Worm (Caenorhabditis elegans) whole organism, L1 larva: Measurements from ENCODE around the gene C54D10.4.
"Not testable (repeated sequence)": the region's sequence is repeated elsewhere in the genome, so short reads cannot be mapped to it uniquely, and the experiment has no call there.

ENCODE experiments used
- C04F5.9 ChIP-seq: sonication (generic microtip); optimal IDR thresholded peaks from 2 replicates; lab custom pipeline; 2016; ENCODE audit warnings: missing genetic modification characterization, missing compliant biosample characterization
- C16A3.4 ChIP-seq: fragments of 150-350 bp; optimal IDR thresholded peaks from 2 replicates; lab custom pipeline; 2014; ENCODE audit warnings: missing biosample characterization, missing genetic modification characterization
- Y116A8C.19 ChIP-seq: sonication (generic microtip); optimal IDR thresholded peaks from 2 replicates; lab custom pipeline; 2016; ENCODE audit warnings: missing compliant biosample characterization, missing genetic modification characterization, borderline replicate concordance
- aha-1 ChIP-seq: fragments of 150-350 bp; optimal IDR thresholded peaks from 2 replicates; lab custom pipeline; 2014; ENCODE audit warnings: missing biosample characterization, missing genetic modification characterization
- aly-2 ChIP-seq: fragments of 150-350 bp; optimal IDR thresholded peaks from 2 replicates; lab custom pipeline; 2014; ENCODE audit warnings: missing biosample characterization, missing genetic modification characterization
- ama-1 ChIP-seq: fragments of 150-350 bp; optimal IDR thresholded peaks from 2 replicates; lab custom pipeline; 2014
- ceh-82 ChIP-seq, 3 experiments: fragments of 150-350 bp in 1 of 3; sonication (generic microtip) in 2 of 3; optimal IDR thresholded peaks; 2 replicates each; lab custom pipeline; 2014 to 2017; ENCODE audit warnings: missing biosample characterization in 3 of 3, missing genetic modification characterization in 3 of 3
- ceh-88 ChIP-seq: fragments of 200-800 bp; sonication (Bioruptor generic); IDR thresholded peaks from 2 replicates; pipeline ENCODE4 v1.3.6; 2022; ENCODE audit warnings: missing genetic modification characterization, missing compliant biosample characterization
- ceh-90 ChIP-seq: sonication (generic microtip); optimal IDR thresholded peaks from 2 replicates; lab custom pipeline; 2016; ENCODE audit warnings: missing genetic modification characterization, missing compliant biosample characterization
- efl-3 ChIP-seq: fragments of 200-800 bp; sonication (Bioruptor generic); optimal IDR thresholded peaks from 2 replicates; lab custom pipeline; 2018; ENCODE audit warnings: mild to moderate bottlenecking, missing genetic modification characterization, missing compliant biosample characterization
- elt-3 ChIP-seq, 6 experiments: fragments of 150-350 bp in 1 of 6; sonication (generic microtip); optimal IDR thresholded peaks; 2 replicates each; lab custom pipeline; 2017 to 2018; ENCODE audit warnings: missing biosample characterization in 6 of 6, missing genetic modification characterization in 6 of 6, inconsistent platforms in 1 of 6
- fos-1 ChIP-seq: fragments of 150-350 bp; optimal IDR thresholded peaks from 2 replicates; lab custom pipeline; 2014; ENCODE audit warnings: missing biosample characterization, missing genetic modification characterization
- hlh-4 ChIP-seq: sonication (generic microtip); optimal IDR thresholded peaks from 2 replicates; lab custom pipeline; 2016; ENCODE audit warnings: mild to moderate bottlenecking, missing genetic modification characterization, missing compliant biosample characterization
- lin-39 ChIP-seq: fragments of 150-350 bp; optimal IDR thresholded peaks from 2 replicates; lab custom pipeline; 2014; ENCODE audit warnings: missing biosample characterization, missing genetic modification reagents, missing genetic modification characterization
- mdl-1 ChIP-seq, 2 experiments: fragments of 150-350 bp; optimal IDR thresholded peaks; 2 replicates each; lab custom pipeline; 2014 to 2017; ENCODE audit warnings: missing biosample characterization in 2 of 2, missing genetic modification characterization in 2 of 2, inconsistent platforms in 1 of 2
- nhr-19 ChIP-seq: fragments of 200-800 bp; sonication (Bioruptor generic); conservative IDR thresholded peaks from 2 replicates; pipeline ENCODE4 v1.3.6; 2022; ENCODE audit warnings: missing genetic modification characterization, missing compliant biosample characterization
- nhr-237 ChIP-seq: fragments of 150-350 bp; optimal IDR thresholded peaks from 2 replicates; lab custom pipeline; 2014; ENCODE audit warnings: missing biosample characterization, missing genetic modification characterization
- nhr-47 ChIP-seq: sonication (generic microtip); optimal IDR thresholded peaks from 2 replicates; lab custom pipeline; 2016; ENCODE audit warnings: mild to moderate bottlenecking, missing genetic modification characterization, moderate library complexity, missing compliant biosample characterization
- nhr-84 ChIP-seq: sonication (generic microtip); optimal IDR thresholded peaks from 2 replicates; lab custom pipeline; 2017; ENCODE audit warnings: missing biosample characterization, missing genetic modification characterization
- nhr-90 ChIP-seq: sonication (generic microtip); optimal IDR thresholded peaks from 2 replicates; lab custom pipeline; 2016; ENCODE audit warnings: mild to moderate bottlenecking, missing genetic modification characterization, missing compliant biosample characterization; ENCODE audit not compliant: poor library complexity
- skn-1 ChIP-seq: fragments of 150-350 bp; optimal IDR thresholded peaks from 2 replicates; lab custom pipeline; 2014; ENCODE audit warnings: missing biosample characterization, missing genetic modification characterization
- swsn-7 ChIP-seq: sonication (generic microtip); optimal IDR thresholded peaks from 2 replicates; lab custom pipeline; 2016; ENCODE audit warnings: missing genetic modification characterization, missing compliant biosample characterization
- unc-86 ChIP-seq: sonication (generic microtip); optimal IDR thresholded peaks from 2 replicates; lab custom pipeline; 2016; ENCODE audit warnings: missing genetic modification characterization, missing compliant biosample characterization
- unc-98 ChIP-seq: fragments of 200-800 bp; sonication (Bioruptor generic); IDR thresholded peaks from 2 replicates; pipeline ENCODE4 v1.3.6; 2022; ENCODE audit warnings: missing genetic modification characterization, missing compliant biosample characterization
- zip-4 ChIP-seq: fragments of 200-800 bp; sonication (Bioruptor generic); optimal IDR thresholded peaks from 2 replicates; lab custom pipeline; 2018; ENCODE audit warnings: mild to moderate bottlenecking, missing genetic modification characterization, moderate library complexity, missing compliant biosample characterization
- ztf-11 ChIP-seq, 2 experiments: sonication (generic microtip); optimal IDR thresholded peaks; 2 replicates each; lab custom pipeline; 2016 to 2017; ENCODE audit warnings: missing genetic modification characterization in 2 of 2, missing biosample characterization in 1 of 2, missing compliant biosample characterization in 1 of 2

The C54D10.4 gene

ce11 chrV:12374252-12374651 lies 46.5 kb downstream of the C54D10.4 start, which contains the start of gene F23H12.10:
Gene F23H12.10, minus strand, starts transcription at chrV:12374263.
- TF ChIP-seq nhr-84, nhr-47, swsn-7 (tag; lab: Kevin White, UChicago): not testable (repeated sequence)

- TF ChIP-seq hlh-4 (tag; lab: Kevin White, UChicago) (no peak), ztf-11 (tag; optimal IDR thresholded peaks at IDR 0.05; lab: Kevin White, UChicago) (no peak), fos-1 (tag; lab: Kevin White, UChicago) (no peak), mdl-1 (tag; optimal IDR thresholded peaks at IDR 0.05; lab: Kevin White, UChicago) (no peak), nhr-84 (tag; lab: Kevin White, UChicago) (no peak), elt-3 (tag; optimal IDR thresholded peaks at IDR 0.05; lab: Kevin White, UChicago) (no peak), ceh-88 (GFP tag; lab: Robert Waterston, UW) (no peak), Y116A8C.19 (tag; lab: Kevin White, UChicago) (no peak), lin-39 (no peak)
Measured at ce11 chrV:12371386-12371785, 49.4 kb downstream of the C54D10.4 start, which contains the start of gene F23H12.7. Gene F23H12.7, plus strand, starts transcription at chrV:12371686.

ce11 chrV:12369437-12369836 lies 51.3 kb downstream of the C54D10.4 start, which contains the start of gene gcy-13:
Gene gcy-13, minus strand, starts transcription at chrV:12369537.
- no peak for TF ChIP-seq ceh-82 (tag; optimal IDR thresholded peaks at IDR 0.05; lab: Kevin White, UChicago)
- no peak for TF ChIP-seq zip-4
- TF ChIP-seq ceh-90 (tag; lab: Kevin White, UChicago) = no peak
- no peak for TF ChIP-seq aly-2 (tag; lab: Kevin White, UChicago)
- TF ChIP-seq nhr-90 (tag; lab: Kevin White, UChicago) = no peak
- TF ChIP-seq nhr-19 (GFP tag; lab: Robert Waterston, UW) = no peak
- TF ChIP-seq C16A3.4 (tag; lab: Kevin White, UChicago) = no peak
- TF ChIP-seq Y116A8C.19 (tag; lab: Kevin White, UChicago) = no peak
- TF ChIP-seq unc-86 = no peak
- TF ChIP-seq fos-1 (tag; lab: Kevin White, UChicago) = no peak
- TF ChIP-seq ama-1 (lab: Kevin White, UChicago) = no peak
- no peak for TF ChIP-seq unc-98
- no peak for TF ChIP-seq C04F5.9 (tag; lab: Kevin White, UChicago)
- TF ChIP-seq aha-1 (tag; lab: Kevin White, UChicago) = no peak
- TF ChIP-seq skn-1 = no peak
- TF ChIP-seq nhr-237 (tag; lab: Kevin White, UChicago) = no peak
- TF ChIP-seq efl-3 (GFP tag; lab: Kevin White, UChicago) = no peak
